Worm (Caenorhabditis elegans): ENCODE results near the gene tag-314.

ce11 chrV:10460685-10461084 lies 32.2 kb upstream of the tag-314 start:
- TF ChIP-seq tab-1 (GFP tag; IDR thresholded peaks at IDR 0.05), result no peak
- TF ChIP-seq ztf-29 (GFP tag; IDR thresholded peaks at IDR 0.05), result no peak
- no peak for TF ChIP-seq ref-1 (GFP tag; conservative IDR thresholded peaks at IDR 0.05)

All from whole organism, midembryonic.